Fruit fly (Drosophila melanogaster) whole organism: ENCODE measurements around the gene CG14237.

Experiments used
- CG8478 ChIP-seq: fragments of >200 bp; optimal IDR thresholded peaks from 2 replicates; lab custom pipeline; 2018; ENCODE audit warnings: inconsistent platforms
- Dll ChIP-seq: fragments of >200 bp; optimal IDR thresholded peaks from 2 replicates; lab custom pipeline; 2017
- EcR ChIP-seq, 2 experiments: fragments of >200 bp; optimal IDR thresholded peaks; 2 replicates each; lab custom pipeline; 2017; ENCODE audit warnings: missing biosample characterization in 2 of 2, missing genetic modification characterization in 2 of 2, missing genetic modification reagents in 2 of 2
- pan ChIP-seq: fragments of >200 bp; optimal IDR thresholded peaks from 2 replicates; lab custom pipeline; 2017
- psq ChIP-seq: fragments of >200 bp; optimal IDR thresholded peaks from 2 replicates; lab custom pipeline; 2017
- usp ChIP-seq: fragments of >200 bp; optimal IDR thresholded peaks from 2 replicates; lab custom pipeline; 2017; ENCODE audit warnings: missing biosample characterization, missing genetic modification characterization, mixed read lengths

DNA sequence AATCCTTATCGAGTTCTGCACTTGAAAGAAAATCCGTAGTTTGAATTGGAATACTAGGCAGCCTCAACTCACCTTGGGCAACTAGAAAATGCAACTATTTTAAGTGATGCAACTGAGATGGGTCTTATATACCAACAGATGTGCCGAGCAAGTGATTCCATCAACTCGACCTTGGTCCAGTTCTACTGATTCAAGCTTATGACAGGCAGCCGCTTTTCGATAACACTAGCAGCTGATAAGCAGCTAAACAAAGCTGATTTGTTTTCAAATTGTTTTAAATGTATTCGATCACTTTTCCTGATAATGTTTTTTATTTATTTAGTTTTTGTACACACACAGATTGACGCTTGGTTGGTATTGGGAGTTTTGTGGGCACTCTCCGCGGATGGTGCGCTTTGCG lies 31.7 kb upstream of the CG14237 start, which contains the start of gene CG6503:
- TF ChIP-seq EcR (GFP tag; optimal IDR thresholded peaks at IDR 0.05; lab: Kevin White, UChicago) (no peak), psq (lab: Kevin White, UChicago) (no peak), CG8478 (lab: Kevin White, UChicago) (no peak), pan (no peak), usp (GFP tag; lab: Kevin White, UChicago) (no peak), Dll (lab: Kevin White, UChicago) (no peak)
